Worm (Caenorhabditis elegans) whole organism, L4 larva: ENCODE data around the gene F08F8.10.
A peak's percentile ranks its signal among the peaks of the same experiment; 100 is the strongest.

Experiments
- D1046.2 ChIP-seq: fragments of 200-800 bp; sonication (Bioruptor generic); IDR thresholded peaks from 2 replicates; pipeline ENCODE4 v1.3.6; 2022; ENCODE audit warnings: missing genetic modification characterization, missing compliant biosample characterization
- F10B5.3 ChIP-seq: sonication (generic microtip); optimal IDR thresholded peaks from 2 replicates; lab custom pipeline; 2016; ENCODE audit warnings: mild to moderate bottlenecking, missing genetic modification characterization, missing compliant biosample characterization
- F44E2.7 ChIP-seq: fragments of 200-800 bp; sonication (Bioruptor generic); IDR thresholded peaks from 2 replicates; pipeline ENCODE4 v2.1.2; 2022; ENCODE audit warnings: missing genetic modification characterization, missing compliant biosample characterization
- R02D3.7 ChIP-seq: fragments of 150-350 bp; sonication (generic microtip); optimal IDR thresholded peaks from 3 replicates; lab custom pipeline; 2014; ENCODE audit warnings: missing biosample characterization, missing genetic modification characterization
- T20F7.1 ChIP-seq: fragments of 200-800 bp; sonication (Bioruptor generic); optimal IDR thresholded peaks from 2 replicates; lab custom pipeline; 2018; ENCODE audit warnings: mild to moderate bottlenecking, missing genetic modification characterization, missing compliant biosample characterization
- T26A8.4 ChIP-seq: fragments of 200-800 bp; sonication (Bioruptor generic); IDR thresholded peaks from 2 replicates; pipeline ENCODE4 v1.3.6; 2022; ENCODE audit warnings: missing genetic modification characterization, missing compliant biosample characterization
- Y105C5A.15 ChIP-seq: fragments of 200-800 bp; sonication (Bioruptor generic); IDR thresholded peaks from 2 replicates; pipeline ENCODE4 v1.3.6; 2022; ENCODE audit warnings: missing genetic modification characterization, missing compliant biosample characterization
- Y48G9A.11 ChIP-seq: fragments of 200-800 bp; sonication (Bioruptor generic); IDR thresholded peaks from 2 replicates; pipeline ENCODE4 v1.3.6; 2022; ENCODE audit warnings: missing genetic modification reagents, missing genetic modification characterization, missing compliant biosample characterization
- Y5F2A.4 ChIP-seq: fragments of 200-800 bp; sonication (Bioruptor generic); optimal IDR thresholded peaks from 2 replicates; lab custom pipeline; 2018; ENCODE audit warnings: mild to moderate bottlenecking, missing genetic modification characterization, missing compliant biosample characterization
- Y75B8A.6 ChIP-seq: fragments of 200-800 bp; sonication (Bioruptor generic); IDR thresholded peaks from 2 replicates; pipeline ENCODE4 v1.3.6; 2022; ENCODE audit warnings: missing genetic modification reagents, missing genetic modification characterization, missing compliant biosample characterization
- ZK546.5 ChIP-seq, 2 experiments: sonication (generic microtip); optimal IDR thresholded peaks; 2 replicates each; lab custom pipeline; 2017; ENCODE audit warnings: missing biosample characterization in 2 of 2, missing genetic modification characterization in 2 of 2
- aha-1 ChIP-seq: fragments of 150-350 bp; peaks from one replicate; lab custom pipeline; 2014; ENCODE audit warnings: missing biosample characterization, missing genetic modification characterization
- aly-2 ChIP-seq: sonication (generic microtip); optimal IDR thresholded peaks from 2 replicates; lab custom pipeline; 2018; ENCODE audit warnings: missing biosample characterization, missing genetic modification characterization
- arid-1 ChIP-seq: fragments of 200-800 bp; sonication (Bioruptor generic); conservative IDR thresholded peaks from 2 replicates; pipeline ENCODE4 v1.3.6; 2022; ENCODE audit warnings: missing genetic modification reagents, missing genetic modification characterization, missing compliant biosample characterization
- ceh-20 ChIP-seq: fragments of 200-800 bp; sonication (Bioruptor generic); IDR thresholded peaks from 2 replicates; pipeline ENCODE4 v1.3.6; 2022; ENCODE audit warnings: missing genetic modification reagents, missing genetic modification characterization, missing compliant biosample characterization
- ceh-28 ChIP-seq: fragments of 150-350 bp; optimal IDR thresholded peaks from 2 replicates; lab custom pipeline; 2014; ENCODE audit warnings: missing biosample characterization, missing genetic modification reagents, missing genetic modification characterization
- ceh-82 ChIP-seq: sonication (generic microtip); optimal IDR thresholded peaks from 2 replicates; lab custom pipeline; 2017; ENCODE audit warnings: missing biosample characterization, missing genetic modification characterization
- cey-2 ChIP-seq: sonication (generic microtip); optimal IDR thresholded peaks from 3 replicates; lab custom pipeline; 2017; ENCODE audit warnings: missing genetic modification characterization, mild to moderate bottlenecking, missing compliant biosample characterization, antibody characterized with exemption, borderline replicate concordance; ENCODE audit not compliant: insufficient read depth
- ctbp-1 ChIP-seq: fragments of 200-800 bp; sonication (Bioruptor generic); IDR thresholded peaks from 2 replicates; pipeline ENCODE4 v1.3.6; 2022; ENCODE audit warnings: missing genetic modification reagents, missing genetic modification characterization, missing compliant biosample characterization
- daf-16 ChIP-seq, 3 experiments: sonication (generic microtip); optimal IDR thresholded peaks; 2 replicates each; lab custom pipeline; 2016 to 2017; ENCODE audit warnings: missing genetic modification characterization in 3 of 3, missing genetic modification reagents in 3 of 3, mild to moderate bottlenecking in 2 of 3, missing compliant biosample characterization in 2 of 3, missing biosample characterization in 1 of 3, moderate library complexity in 1 of 3
- daf-8 ChIP-seq: fragments of 200-800 bp; sonication (Bioruptor generic); IDR thresholded peaks from 2 replicates; pipeline ENCODE4 v1.3.6; 2022; ENCODE audit warnings: missing genetic modification characterization, missing compliant biosample characterization
- dmd-9 ChIP-seq: fragments of 200-800 bp; sonication (Bioruptor generic); IDR thresholded peaks from 2 replicates; pipeline ENCODE4 v1.3.6; 2022; ENCODE audit warnings: missing genetic modification reagents, missing genetic modification characterization, missing compliant biosample characterization
- dpl-1 ChIP-seq: fragments of 150-350 bp; optimal IDR thresholded peaks from 2 replicates; lab custom pipeline; 2014; ENCODE audit warnings: missing biosample characterization, missing genetic modification reagents, missing genetic modification characterization
- egl-43 ChIP-seq: fragments of 200-800 bp; sonication (Bioruptor generic); IDR thresholded peaks from 2 replicates; pipeline ENCODE4 v1.3.6; 2022; ENCODE audit warnings: missing genetic modification reagents, missing genetic modification characterization, missing compliant biosample characterization
- fkh-10 ChIP-seq: fragments of 150-350 bp; optimal IDR thresholded peaks from 2 replicates; lab custom pipeline; 2014; ENCODE audit warnings: missing biosample characterization, missing genetic modification reagents, missing genetic modification characterization
- hlh-11 ChIP-seq: fragments of 200-800 bp; sonication (Bioruptor generic); optimal IDR thresholded peaks from 2 replicates; lab custom pipeline; 2018; ENCODE audit warnings: mild to moderate bottlenecking, missing genetic modification characterization, missing compliant biosample characterization
- hmg-1.1 ChIP-seq: fragments of 200-800 bp; sonication (Bioruptor generic); IDR thresholded peaks from 2 replicates; pipeline ENCODE4 v1.3.6; 2022; ENCODE audit warnings: missing genetic modification reagents, missing genetic modification characterization, missing compliant biosample characterization
- lin-15B ChIP-seq: fragments of 150-350 bp; sonication (generic microtip); optimal IDR thresholded peaks from 3 replicates; lab custom pipeline; 2014; ENCODE audit warnings: missing biosample characterization, missing genetic modification characterization
- lin-39 ChIP-seq: fragments of 150-350 bp; optimal IDR thresholded peaks from 2 replicates; lab custom pipeline; 2014; ENCODE audit warnings: missing biosample characterization, missing genetic modification reagents, missing genetic modification characterization
- lsy-2 ChIP-seq, 2 experiments: fragments of 150-350 bp in 1 of 2; sonication (generic microtip) in 1 of 2; optimal IDR thresholded peaks; 2 replicates each; lab custom pipeline; 2014 to 2017; ENCODE audit warnings: missing biosample characterization in 2 of 2, missing genetic modification characterization in 2 of 2
- madf-5 ChIP-seq, 2 experiments: fragments of 200-800 bp; sonication (Bioruptor generic); IDR thresholded peaks; 2 replicates each; pipeline ENCODE4 v1.3.6; 2022; ENCODE audit warnings: missing compliant biosample characterization in 2 of 2, missing genetic modification characterization in 2 of 2
- mdl-1 ChIP-seq, 2 experiments: fragments of 150-350 bp in 1 of 2; sonication (generic microtip) in 1 of 2; optimal IDR thresholded peaks; 2 replicates each; lab custom pipeline; 2014 to 2017; ENCODE audit warnings: missing biosample characterization in 2 of 2, missing genetic modification characterization in 2 of 2
- mep-1 ChIP-seq: fragments of 150-350 bp; sonication (generic microtip); optimal IDR thresholded peaks from 3 replicates; lab custom pipeline; 2014; ENCODE audit warnings: missing biosample characterization, missing genetic modification characterization
- nhr-102 ChIP-seq: sonication (generic microtip); optimal IDR thresholded peaks from 2 replicates; lab custom pipeline; 2016; ENCODE audit warnings: mild to moderate bottlenecking, missing genetic modification characterization, moderate library complexity, missing compliant biosample characterization
- nhr-111 ChIP-seq: fragments of 200-800 bp; sonication (Bioruptor generic); optimal IDR thresholded peaks from 2 replicates; lab custom pipeline; 2018; ENCODE audit warnings: mild to moderate bottlenecking, missing genetic modification characterization, missing compliant biosample characterization
- nhr-42 ChIP-seq: fragments of 200-800 bp; sonication (Bioruptor generic); IDR thresholded peaks from 2 replicates; pipeline ENCODE4 v1.3.6; 2022; ENCODE audit warnings: missing genetic modification characterization, missing compliant biosample characterization
- nhr-48 ChIP-seq: sonication (generic microtip); optimal IDR thresholded peaks from 2 replicates; lab custom pipeline; 2016; ENCODE audit warnings: mild to moderate bottlenecking, missing genetic modification characterization, missing compliant biosample characterization
- nhr-76 ChIP-seq: fragments of 150-350 bp; optimal IDR thresholded peaks from 2 replicates; lab custom pipeline; 2014; ENCODE audit warnings: missing biosample characterization, missing genetic modification characterization
- nhr-77 ChIP-seq: fragments of 150-350 bp; optimal IDR thresholded peaks from 2 replicates; lab custom pipeline; 2014; ENCODE audit warnings: missing biosample characterization, missing genetic modification characterization
- php-3 ChIP-seq: fragments of 200-800 bp; sonication (Bioruptor generic); IDR thresholded peaks from 2 replicates; pipeline ENCODE4 v1.3.6; 2022; ENCODE audit warnings: missing genetic modification reagents, missing genetic modification characterization, missing compliant biosample characterization
- pqm-1 ChIP-seq: sonication (generic microtip); optimal IDR thresholded peaks from 2 replicates; lab custom pipeline; 2017; ENCODE audit warnings: missing biosample characterization, missing genetic modification characterization
- rbr-2 ChIP-seq: sonication (generic microtip); optimal IDR thresholded peaks from 2 replicates; lab custom pipeline; 2016; ENCODE audit warnings: missing genotype, missing genetic modification characterization, missing compliant biosample characterization
- sdz-12 ChIP-seq: fragments of 200-800 bp; sonication (Bioruptor generic); optimal IDR thresholded peaks from 2 replicates; lab custom pipeline; 2018; ENCODE audit warnings: mild to moderate bottlenecking, missing genetic modification characterization, missing compliant biosample characterization
- snpc-1.2 ChIP-seq: fragments of 200-800 bp; sonication (Bioruptor generic); IDR thresholded peaks from 2 replicates; pipeline ENCODE4 v1.3.6; 2022; ENCODE audit warnings: missing genetic modification reagents, missing genetic modification characterization, missing compliant biosample characterization
- tra-1 ChIP-seq: fragments of 200-800 bp; sonication (Bioruptor generic); IDR thresholded peaks from 2 replicates; pipeline ENCODE4 v1.3.6; 2022; ENCODE audit warnings: missing genetic modification reagents, missing genetic modification characterization, missing compliant biosample characterization
- unc-62 ChIP-seq, 3 experiments: fragments of 150-350 bp in 1 of 3; sonication (generic microtip); optimal IDR thresholded peaks in 2 of 3; peaks in 1 of 3; 1 replicate in 1 of 3; 2 replicates in 2 of 3; lab custom pipeline; 2014 to 2017; ENCODE audit warnings: missing biosample characterization in 3 of 3, missing genetic modification characterization in 3 of 3, missing genetic modification reagents in 3 of 3, missing genotype in 1 of 3
- vab-7 ChIP-seq: fragments of 200-800 bp; sonication (Bioruptor generic); IDR thresholded peaks from 2 replicates; pipeline ENCODE4 v1.3.6; 2022; ENCODE audit warnings: missing genetic modification reagents, missing genetic modification characterization, missing compliant biosample characterization
- zag-1 ChIP-seq: fragments of 150-350 bp; optimal IDR thresholded peaks from 2 replicates; lab custom pipeline; 2014; ENCODE audit warnings: missing biosample characterization, missing genetic modification characterization
- zip-2 ChIP-seq: fragments of 150-350 bp; optimal IDR thresholded peaks from 2 replicates; lab custom pipeline; 2014; ENCODE audit warnings: missing biosample characterization, missing genetic modification characterization

Gene F08F8.10

DNA sequence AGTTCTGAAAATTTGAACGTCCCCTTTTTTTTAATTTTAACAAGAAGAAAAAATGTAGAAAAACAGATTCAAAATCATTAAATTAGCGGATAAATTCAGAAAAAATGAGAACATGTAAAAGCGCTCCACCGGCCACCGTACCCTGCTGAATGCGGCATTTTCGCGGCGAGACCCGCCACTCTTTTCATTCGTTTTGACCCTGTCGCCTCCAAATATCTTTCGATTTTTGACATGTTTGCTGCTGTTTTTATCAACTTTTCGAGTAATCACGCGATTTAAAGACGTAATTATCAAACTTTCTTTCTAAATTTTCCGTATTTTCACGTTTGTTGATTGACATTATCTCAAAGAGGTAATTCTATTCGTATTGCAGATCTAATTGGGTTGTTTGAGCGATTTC is 21.0 kb downstream of the F08F8.10 start, which contains the start of gene gsp-2 (continued):
- TF ChIP-seq tra-1 (no peak), egl-43 (GFP tag; lab: Robert Waterston, UW) (peak; percentile 19; the same call in 1 of the 2 replicates), aha-1 (tag; lab: Kevin White, UChicago) (peak; percentile 97), hlh-11 (tag; lab: Kevin White, UChicago) (peak; percentile 86), zag-1 (tag; lab: Kevin White, UChicago) (no peak), lsy-2 (tag; optimal IDR thresholded peaks at IDR 0.05; lab: Kevin White, UChicago) (peak; percentile 87 to 97), lin-39 (tag; lab: Kevin White, UChicago) (no peak), Y75B8A.6 (GFP tag; lab: Robert Waterston, UW) (peak; percentile 63; the same call in 1 of the 2 replicates), daf-16 (GFP tag; optimal IDR thresholded peaks at IDR 0.05; lab: Kevin White, UChicago) (no peak), daf-16 (tag; optimal IDR thresholded peaks at IDR 0.05; lab: Kevin White, UChicago) (peak; percentile 64), arid-1 (GFP tag; lab: Robert Waterston, UW) (peak; percentile 79), F10B5.3 (tag; lab: Kevin White, UChicago) (no peak), snpc-1.2 (0 out of 2 replicates have a peak, but pooled peaks have one; percentile 33), mdl-1 (tag; optimal IDR thresholded peaks at IDR 0.05; lab: Kevin White, UChicago) (peak in 1 of 2 experiments; percentile 55), nhr-76 (no peak), mep-1 (tag; lab: Kevin White, UChicago) (peak; percentile 53), nhr-77 (tag; lab: Kevin White, UChicago) (peak; percentile 50), cey-2 (tag; lab: Kevin White, UChicago) (no peak), zip-2 (tag; lab: Kevin White, UChicago) (no peak), ceh-28 (no peak), vab-7 (GFP tag; lab: Robert Waterston, UW) (no peak), daf-8 (GFP tag; lab: Robert Waterston, UW) (no peak), ceh-82 (tag; lab: Kevin White, UChicago) (no peak), Y105C5A.15 (no peak), nhr-42 (GFP tag; lab: Robert Waterston, UW) (no peak), D1046.2 (GFP tag; lab: Robert Waterston, UW) (no peak), F44E2.7 (GFP tag; lab: Robert Waterston, UW) (no peak), Y48G9A.11 (GFP tag; lab: Robert Waterston, UW) (no peak), nhr-48 (tag; lab: Kevin White, UChicago) (no peak), dpl-1 (GFP tag; lab: Kevin White, UChicago) (peak; percentile 64), ZK546.5 (tag; optimal IDR thresholded peaks at IDR 0.05; lab: Kevin White, UChicago) (peak in 1 of 2 experiments; percentile 88)

DNA sequence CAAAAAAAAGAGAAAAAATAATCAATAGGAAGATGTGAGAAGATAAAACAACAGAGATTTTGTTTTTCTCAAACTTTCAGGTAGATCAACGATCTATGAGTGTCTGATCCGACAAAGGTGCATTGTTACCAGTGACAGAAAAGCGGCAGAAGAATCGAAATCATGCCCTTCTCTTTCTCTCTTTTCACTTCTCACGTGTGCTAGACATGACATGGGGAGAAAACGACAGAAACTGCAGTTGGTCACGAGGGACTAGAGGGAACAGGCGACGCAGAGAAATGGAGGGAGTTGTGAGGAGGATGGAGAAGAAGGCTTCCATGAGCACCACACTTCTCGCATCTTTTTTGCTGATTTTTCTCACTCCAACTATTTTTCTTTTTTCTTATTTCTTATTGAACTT is 22.0 kb downstream of the F08F8.10 start, which contains the start of gene F56C9.10:
TSS of gene F56C9.10 (minus strand) at position 97 of the 400 bp plus-strand sequence.
- TF ChIP-seq aly-2: no peak
- TF ChIP-seq lin-39 (tag; lab: Kevin White, UChicago): no peak
- no peak for TF ChIP-seq sdz-12 (GFP tag; lab: Kevin White, UChicago)
- TF ChIP-seq madf-5 (GFP tag; IDR thresholded peaks at IDR 0.05; lab: Robert Waterston, UW): no peak
- peak; percentile 72 for TF ChIP-seq nhr-102 (tag; lab: Kevin White, UChicago)
- peak; percentile 26 for TF ChIP-seq pqm-1
- no peak for TF ChIP-seq Y5F2A.4
- TF ChIP-seq rbr-2 (tag; lab: Kevin White, UChicago): peak; percentile 69
- peak; percentile 95 for TF ChIP-seq mep-1 (tag; lab: Kevin White, UChicago)
- TF ChIP-seq arid-1 (GFP tag; lab: Robert Waterston, UW): peak; percentile 64; the same call in 1 of the 2 replicates
- peak; percentile 82 for TF ChIP-seq ceh-20 (GFP tag; lab: Robert Waterston, UW)
- no peak for TF ChIP-seq php-3 (GFP tag; lab: Robert Waterston, UW)
- TF ChIP-seq dmd-9: no peak
- TF ChIP-seq F44E2.7 (GFP tag; lab: Robert Waterston, UW): no peak
- TF ChIP-seq nhr-42 (GFP tag; lab: Robert Waterston, UW): no peak
- no peak for TF ChIP-seq R02D3.7 (tag; lab: Kevin White, UChicago)
- TF ChIP-seq ctbp-1 (GFP tag; lab: Robert Waterston, UW): no peak; the same call in none of the 2 replicates
- TF ChIP-seq zag-1 (tag; lab: Kevin White, UChicago): no peak
- no peak for TF ChIP-seq lin-15B (tag; lab: Kevin White, UChicago)
- peak; percentile 81 for TF ChIP-seq T20F7.1 (GFP tag; lab: Kevin White, UChicago)
- no peak for TF ChIP-seq nhr-111 (GFP tag; lab: Kevin White, UChicago)
- peak; percentile 73 for TF ChIP-seq T26A8.4 (GFP tag; lab: Robert Waterston, UW)
- TF ChIP-seq fkh-10 (GFP tag; lab: Kevin White, UChicago): no peak
- peak; percentile 84 for TF ChIP-seq hmg-1.1 (GFP tag; lab: Robert Waterston, UW)
- peak in 1 of 2 experiments; percentile 100 for TF ChIP-seq unc-62 (GFP tag; optimal IDR thresholded peaks at IDR 0.05 in 1 of 2; lab: Kevin White, UChicago)
- no peak for TF ChIP-seq unc-62 (tag; optimal IDR thresholded peaks at IDR 0.05; lab: Kevin White, UChicago)
